Worm (Caenorhabditis elegans): ENCODE measurements around the gene F11C1.9.

Gene F11C1.9

ce11 chrX:12976774-12977173 lies 577 bp downstream of the F11C1.9 start, which contains the start of the genes F11C1.4 and F11C1.10:
TSS of gene F11C1.4 (plus strand) at chrX:12977074.
TSS of gene F11C1.10 (plus strand) at chrX:12977082.
- TF ChIP-seq tbx-11 (GFP tag; IDR thresholded peaks at IDR 0.05) (no peak), ceh-13 (GFP tag; optimal IDR thresholded peaks at IDR 0.05) (no peak), flt-1 (GFP tag; IDR thresholded peaks at IDR 0.05) (no peak), pes-1 (GFP tag; IDR thresholded peaks at IDR 0.05) (no peak), ceh-36 (tag; optimal IDR thresholded peaks at IDR 0.05) (no peak), tbx-37 (GFP tag; conservative IDR thresholded peaks at IDR 0.05) (no peak), ama-1 (optimal IDR thresholded peaks at IDR 0.05) (no peak), aly-1 (tag; optimal IDR thresholded peaks at IDR 0.05) (no peak), hmg-4 (GFP tag; optimal IDR thresholded peaks at IDR 0.05) (no peak), scrt-1 (GFP tag; IDR thresholded peaks at IDR 0.05) (no peak), B0310.2 (tag; optimal IDR thresholded peaks at IDR 0.05) (no peak), hmbx-1 (tag; optimal IDR thresholded peaks at IDR 0.05) (no peak), ets-7 (tag; optimal IDR thresholded peaks at IDR 0.05) (no peak), F13C5.2 (tag; optimal IDR thresholded peaks at IDR 0.05) (no peak), sea-1 (GFP tag; conservative IDR thresholded peaks at IDR 0.05) (no peak)

ce11 chrX:12975595-12976089 lies 1.7 kb downstream of the F11C1.9 start, which contains the start of gene ppk-3:
TSS of gene ppk-3 (minus strand) at chrX:12975645.
- TF ChIP-seq hnd-1 (tag; optimal IDR thresholded peaks at IDR 0.05) = no peak
- no peak for TF ChIP-seq ceh-36 (tag; optimal IDR thresholded peaks at IDR 0.05)
- TF ChIP-seq aly-1 (tag; optimal IDR thresholded peaks at IDR 0.05) = no peak
- TF ChIP-seq F13C5.2 (tag; optimal IDR thresholded peaks at IDR 0.05) = peak; percentile 32

ce11 chrX:12965163-12965562 lies 12.2 kb downstream of the F11C1.9 start, which contains the start of gene frpr-2:
TSS of gene frpr-2 (plus strand) at chrX:12965463.
- TF ChIP-seq hnd-1 (tag; optimal IDR thresholded peaks at IDR 0.05) = no peak
- no peak for TF ChIP-seq ceh-13 (GFP tag; optimal IDR thresholded peaks at IDR 0.05)

ce11 chrX:12958897-12959296 lies 18.5 kb downstream of the F11C1.9 start:
- no peak for TF ChIP-seq F13C5.2 (tag; optimal IDR thresholded peaks at IDR 0.05)
- no peak for TF ChIP-seq sea-1 (GFP tag; conservative IDR thresholded peaks at IDR 0.05)

ce11 chrX:12951175-12951574 lies 26.2 kb downstream of the F11C1.9 start:
- TF ChIP-seq tbx-37 (GFP tag; conservative IDR thresholded peaks at IDR 0.05) (no peak), ceh-13 (GFP tag; optimal IDR thresholded peaks at IDR 0.05) (no peak), B0310.2 (tag; optimal IDR thresholded peaks at IDR 0.05) (no peak), tra-4 (tag; optimal IDR thresholded peaks at IDR 0.05) (no peak), ama-1 (optimal IDR thresholded peaks at IDR 0.05) (no peak), scrt-1 (GFP tag; IDR thresholded peaks at IDR 0.05) (no peak), hnd-1 (tag; optimal IDR thresholded peaks at IDR 0.05) (no peak), pes-1 (GFP tag; IDR thresholded peaks at IDR 0.05) (no peak), aly-1 (tag; optimal IDR thresholded peaks at IDR 0.05) (no peak), tbx-11 (GFP tag; IDR thresholded peaks at IDR 0.05) (no peak), ceh-36 (tag; optimal IDR thresholded peaks at IDR 0.05) (no peak), F13C5.2 (tag; optimal IDR thresholded peaks at IDR 0.05) (no peak), hmbx-1 (tag; optimal IDR thresholded peaks at IDR 0.05) (no peak), hmg-4 (GFP tag; optimal IDR thresholded peaks at IDR 0.05) (no peak), sea-1 (GFP tag; conservative IDR thresholded peaks at IDR 0.05) (no peak), ets-7 (tag; optimal IDR thresholded peaks at IDR 0.05) (no peak), flt-1 (GFP tag; IDR thresholded peaks at IDR 0.05) (no peak)

ce11 chrX:12946533-12946932 lies 30.8 kb downstream of the F11C1.9 start, which contains the start of gene C05E7.3:
TSS of gene C05E7.3 (minus strand) at chrX:12946633.
- TF ChIP-seq ceh-13 (GFP tag; optimal IDR thresholded peaks at IDR 0.05) (no peak), F13C5.2 (tag; optimal IDR thresholded peaks at IDR 0.05) (no peak), B0310.2 (tag; optimal IDR thresholded peaks at IDR 0.05) (no peak), sea-1 (GFP tag; conservative IDR thresholded peaks at IDR 0.05) (no peak), pes-1 (GFP tag; IDR thresholded peaks at IDR 0.05) (no peak), hmg-4 (GFP tag; optimal IDR thresholded peaks at IDR 0.05) (no peak), hnd-1 (tag; optimal IDR thresholded peaks at IDR 0.05) (no peak)

ce11 chrX:12944661-12945060 lies 32.7 kb downstream of the F11C1.9 start:
- no peak for TF ChIP-seq pes-1 (GFP tag; IDR thresholded peaks at IDR 0.05)
- TF ChIP-seq B0310.2 (tag; optimal IDR thresholded peaks at IDR 0.05) = no peak
- no peak for TF ChIP-seq hmbx-1 (tag; optimal IDR thresholded peaks at IDR 0.05)
- TF ChIP-seq ceh-36 (tag; optimal IDR thresholded peaks at IDR 0.05) = no peak

ce11 chrX:12943166-12943565 lies 34.2 kb downstream of the F11C1.9 start, which contains the start of gene gmap-2:
TSS of gene gmap-2 (minus strand) at chrX:12943266.
- TF ChIP-seq aly-1 (tag; optimal IDR thresholded peaks at IDR 0.05) (no peak), hnd-1 (tag; optimal IDR thresholded peaks at IDR 0.05) (no peak), flt-1 (GFP tag; IDR thresholded peaks at IDR 0.05) (no peak), ama-1 (optimal IDR thresholded peaks at IDR 0.05) (no peak), ets-7 (tag; optimal IDR thresholded peaks at IDR 0.05) (no peak), ceh-36 (tag; optimal IDR thresholded peaks at IDR 0.05) (no peak), hmbx-1 (tag; optimal IDR thresholded peaks at IDR 0.05) (no peak), tra-4 (tag; optimal IDR thresholded peaks at IDR 0.05) (no peak), scrt-1 (GFP tag; IDR thresholded peaks at IDR 0.05) (no peak), B0310.2 (tag; optimal IDR thresholded peaks at IDR 0.05) (no peak)

ce11 chrX:12942296-12942695 lies 35.1 kb downstream of the F11C1.9 start:
- TF ChIP-seq B0310.2 (tag; optimal IDR thresholded peaks at IDR 0.05) (no peak), hmbx-1 (tag; optimal IDR thresholded peaks at IDR 0.05) (no peak), hnd-1 (tag; optimal IDR thresholded peaks at IDR 0.05) (no peak), ceh-36 (tag; optimal IDR thresholded peaks at IDR 0.05) (no peak), flt-1 (GFP tag; IDR thresholded peaks at IDR 0.05) (no peak), hmg-4 (GFP tag; optimal IDR thresholded peaks at IDR 0.05) (no peak), ets-7 (tag; optimal IDR thresholded peaks at IDR 0.05) (no peak), F13C5.2 (tag; optimal IDR thresholded peaks at IDR 0.05) (no peak), ama-1 (optimal IDR thresholded peaks at IDR 0.05) (no peak), tra-4 (tag; optimal IDR thresholded peaks at IDR 0.05) (no peak), tbx-11 (GFP tag; IDR thresholded peaks at IDR 0.05) (no peak), sea-1 (GFP tag; conservative IDR thresholded peaks at IDR 0.05) (no peak)
